Worm (Caenorhabditis elegans) whole organism, L4 larva: ENCODE measurements around the gene ZK355.2.

Experiments used
- F10B5.3 ChIP-seq: sonication (generic microtip); optimal IDR thresholded peaks from 2 replicates; lab custom pipeline; 2016; ENCODE audit warnings: mild to moderate bottlenecking, missing genetic modification characterization, missing compliant biosample characterization
- aha-1 ChIP-seq: fragments of 150-350 bp; peaks from one replicate; lab custom pipeline; 2014; ENCODE audit warnings: missing biosample characterization, missing genetic modification characterization
- fkh-10 ChIP-seq: fragments of 150-350 bp; optimal IDR thresholded peaks from 2 replicates; lab custom pipeline; 2014; ENCODE audit warnings: missing biosample characterization, missing genetic modification reagents, missing genetic modification characterization
- nhr-11 ChIP-seq: fragments of 150-350 bp; optimal IDR thresholded peaks from 2 replicates; lab custom pipeline; 2014; ENCODE audit warnings: missing biosample characterization, missing genetic modification characterization
- nhr-76 ChIP-seq: fragments of 150-350 bp; optimal IDR thresholded peaks from 2 replicates; lab custom pipeline; 2014; ENCODE audit warnings: missing biosample characterization, missing genetic modification characterization

ce11 chrII:2894295-2894694, 29.4 kb upstream of the ZK355.2 start, which contains the start of gene sqv-2:
- TF ChIP-seq nhr-11 (tag; lab: Kevin White, UChicago) (no peak), nhr-76 (tag; lab: Kevin White, UChicago) (no peak), fkh-10 (GFP tag; lab: Kevin White, UChicago) (no peak), aha-1 (no peak), F10B5.3 (tag; lab: Kevin White, UChicago) (no peak)
